Fruit fly (Drosophila melanogaster) whole organism, embryonic: Measurements from ENCODE around the gene CG15602.
A peak's percentile ranks its signal among the peaks of the same experiment; 100 is the strongest.

ENCODE experiments used
- BtbVII ChIP-seq: fragments of 200-800 bp; sonication (Bioruptor generic); optimal IDR thresholded peaks from 3 replicates; lab custom pipeline; 2017; ENCODE audit warnings: missing biosample characterization, mild to moderate bottlenecking, missing genetic modification characterization
- CG10267 ChIP-seq: fragments of 200-800 bp; sonication (Bioruptor generic); optimal IDR thresholded peaks from 2 replicates; lab custom pipeline; 2018; ENCODE audit warnings: missing biosample characterization, mild to moderate bottlenecking, missing genetic modification characterization, moderate library complexity
- CG10462 ChIP-seq: fragments of 200-800 bp; sonication (Bioruptor generic); optimal IDR thresholded peaks from 2 replicates; lab custom pipeline; 2016; ENCODE audit warnings: missing biosample characterization, missing genetic modification characterization
- CG12219 ChIP-seq: fragments of 200-800 bp; sonication (Bioruptor generic); optimal IDR thresholded peaks from 3 replicates; lab custom pipeline; 2018; ENCODE audit warnings: missing biosample characterization, mild to moderate bottlenecking, missing genetic modification characterization
- CG14441 ChIP-seq: fragments of 200-800 bp; sonication (Bioruptor generic); IDR thresholded peaks from 2 replicates; pipeline ENCODE4 v1.3.6; 2022; ENCODE audit warnings: missing biosample characterization, missing genetic modification characterization
- CG15514 ChIP-seq: fragments of 200-800 bp; sonication (Bioruptor generic); optimal IDR thresholded peaks from 3 replicates; lab custom pipeline; 2017; ENCODE audit warnings: missing biosample characterization, missing genetic modification characterization, mild to moderate bottlenecking, moderate library complexity, missing genetic modification reagents
- CG15696 ChIP-seq: fragments of 200-800 bp; sonication (Bioruptor generic); optimal IDR thresholded peaks from 2 replicates; lab custom pipeline; 2019; ENCODE audit warnings: missing biosample characterization, mild to moderate bottlenecking, missing genetic modification characterization, moderate library complexity
- CG1647 ChIP-seq: fragments of 200-800 bp; sonication (Bioruptor generic); optimal IDR thresholded peaks from 3 replicates; lab custom pipeline; 2016; ENCODE audit warnings: missing biosample characterization, missing genetic modification characterization
- CG17829 ChIP-seq: fragments of 200-800 bp; optimal IDR thresholded peaks from 2 replicates; lab custom pipeline; 2019; ENCODE audit warnings: missing biosample characterization, mild to moderate bottlenecking, missing genetic modification characterization, moderate library complexity
- CG2199 ChIP-seq: fragments of 200-800 bp; sonication (Bioruptor generic); IDR thresholded peaks from 3 replicates; pipeline ENCODE4 v1.3.6; 2022; ENCODE audit warnings: missing biosample characterization, missing genetic modification characterization
- CG31224 ChIP-seq: fragments of 200-800 bp; sonication (Bioruptor generic); IDR thresholded peaks from 2 replicates; pipeline ENCODE4 v1.3.6; 2022; ENCODE audit warnings: missing biosample characterization, missing genetic modification characterization
- CG4360 ChIP-seq: fragments of 200-800 bp; sonication (Bioruptor generic); IDR thresholded peaks from 2 replicates; pipeline ENCODE4 v1.3.6; 2022; ENCODE audit warnings: missing biosample characterization, missing genetic modification characterization
- CG4617 ChIP-seq: fragments of 200-800 bp; sonication (Bioruptor generic); optimal IDR thresholded peaks from 3 replicates; lab custom pipeline; 2016; ENCODE audit warnings: missing biosample characterization, missing genetic modification characterization, borderline replicate concordance
- CG5245 ChIP-seq: fragments of 200-800 bp; sonication (Bioruptor generic); optimal IDR thresholded peaks from 3 replicates; lab custom pipeline; 2016; ENCODE audit warnings: missing biosample characterization, missing genetic modification characterization
- CG6175 ChIP-seq: fragments of 200-800 bp; sonication (Bioruptor generic); IDR thresholded peaks from 3 replicates; pipeline ENCODE4 v1.3.6; 2022; ENCODE audit warnings: missing biosample characterization, missing genetic modification characterization
- CG6654 ChIP-seq: fragments of 200-800 bp; sonication (Bioruptor generic); optimal IDR thresholded peaks from 2 replicates; lab custom pipeline; 2017; ENCODE audit warnings: missing biosample characterization, mild to moderate bottlenecking, missing genetic modification characterization
- CG8290 ChIP-seq, 3 experiments: fragments of 200-800 bp; sonication (Bioruptor generic); optimal IDR thresholded peaks; 2 replicates each; lab custom pipeline; 2016 to 2019; ENCODE audit warnings: missing biosample characterization in 3 of 3, missing genetic modification characterization in 3 of 3, mild to moderate bottlenecking in 2 of 3, moderate library complexity in 1 of 3
- CG8359 ChIP-seq: fragments of 200-800 bp; sonication (Bioruptor generic); optimal IDR thresholded peaks from 2 replicates; lab custom pipeline; 2017; ENCODE audit warnings: missing biosample characterization, mild to moderate bottlenecking, missing genetic modification characterization, borderline replicate concordance
- CHES-1-like ChIP-seq: fragments of 200-800 bp; sonication (Bioruptor generic); optimal IDR thresholded peaks from 2 replicates; lab custom pipeline; 2016; ENCODE audit warnings: missing biosample characterization, missing genetic modification characterization
- Dip3 ChIP-seq: fragments of 200-800 bp; sonication (Bioruptor generic); optimal IDR thresholded peaks from 3 replicates; lab custom pipeline; 2016; ENCODE audit warnings: missing biosample characterization, missing genetic modification characterization
- Doc2 ChIP-seq: fragments of 200-800 bp; sonication (Bioruptor generic); IDR thresholded peaks from 2 replicates; pipeline ENCODE4 v1.3.6; 2022; ENCODE audit warnings: missing biosample characterization, missing genetic modification characterization
- Fer1 ChIP-seq: fragments of 200-800 bp; sonication (Bioruptor generic); optimal IDR thresholded peaks from 2 replicates; lab custom pipeline; 2017; ENCODE audit warnings: missing biosample characterization, mild to moderate bottlenecking, missing genetic modification characterization
- Fer2 ChIP-seq: fragments of 200-800 bp; sonication (Bioruptor generic); optimal IDR thresholded peaks from 2 replicates; lab custom pipeline; 2018; ENCODE audit warnings: missing biosample characterization, mild to moderate bottlenecking, missing genetic modification characterization, moderate library complexity
- Gsc ChIP-seq: fragments of 200-800 bp; sonication (Bioruptor generic); IDR thresholded peaks from 2 replicates; pipeline ENCODE4 v1.3.6; 2022; ENCODE audit warnings: missing biosample characterization, missing genetic modification characterization
- Max ChIP-seq: fragments of 200-800 bp; sonication (Bioruptor generic); optimal IDR thresholded peaks from 2 replicates; lab custom pipeline; 2016; ENCODE audit warnings: missing biosample characterization, mild to moderate bottlenecking, missing genetic modification characterization
- Med ChIP-seq: fragments of 200-800 bp; sonication (Bioruptor generic); peaks from one replicate; lab custom pipeline; 2016; ENCODE audit warnings: missing biosample characterization, missing genetic modification characterization, mild to moderate bottlenecking, inconsistent platforms, moderate library complexity
- Scr ChIP-seq: fragments of 200-800 bp; sonication (Bioruptor generic); IDR thresholded peaks from 2 replicates; pipeline ENCODE4 v1.3.6; 2022; ENCODE audit warnings: missing biosample characterization, missing genetic modification characterization; ENCODE audit not compliant: partially characterized antibody
- Stat92E ChIP-seq, 3 experiments: fragments of >200 bp in 2 of 3; fragments of 200-800 bp in 1 of 3; sonication (Bioruptor generic) in 1 of 3; optimal IDR thresholded peaks; 2 replicates each; lab custom pipeline; 2017 to 2019; ENCODE audit warnings: missing biosample characterization in 3 of 3, missing genetic modification characterization in 3 of 3, mild to moderate bottlenecking in 1 of 3, moderate library complexity in 1 of 3
- Xbp1 ChIP-seq: fragments of 200-800 bp; sonication (Bioruptor generic); optimal IDR thresholded peaks from 3 replicates; lab custom pipeline; 2016; ENCODE audit warnings: missing biosample characterization, mild to moderate bottlenecking, missing genetic modification characterization
- al ChIP-seq: fragments of 200-800 bp; sonication (Bioruptor generic); IDR thresholded peaks from 2 replicates; pipeline ENCODE4 v1.3.6; 2022; ENCODE audit warnings: missing biosample characterization, missing genetic modification characterization
- bsh ChIP-seq, 2 experiments: fragments of 200-800 bp; sonication (Bioruptor generic); optimal IDR thresholded peaks; 2 replicates each; lab custom pipeline; 2017 to 2018; ENCODE audit warnings: mild to moderate bottlenecking in 2 of 2, missing biosample characterization in 2 of 2, missing genetic modification characterization in 2 of 2, moderate library complexity in 1 of 2
- btn ChIP-seq: fragments of 200-800 bp; sonication (Bioruptor generic); optimal IDR thresholded peaks from 2 replicates; lab custom pipeline; 2016; ENCODE audit warnings: missing biosample characterization, missing genetic modification characterization
- caup ChIP-seq: fragments of 200-800 bp; sonication (Bioruptor generic); optimal IDR thresholded peaks from 3 replicates; lab custom pipeline; 2017; ENCODE audit warnings: missing biosample characterization, mild to moderate bottlenecking, missing genetic modification characterization, moderate library complexity; ENCODE audit not compliant: severe bottlenecking
- en ChIP-seq: fragments of 200-800 bp; sonication (Bioruptor generic); optimal IDR thresholded peaks from 2 replicates; lab custom pipeline; 2016; ENCODE audit warnings: missing biosample characterization, missing genetic modification characterization
- ewg ChIP-seq: fragments of 200-800 bp; sonication (Bioruptor generic); optimal IDR thresholded peaks from 3 replicates; lab custom pipeline; 2017; ENCODE audit warnings: mild to moderate bottlenecking, missing biosample characterization, missing genetic modification reagents, missing genetic modification characterization
- fd96Cb ChIP-seq: fragments of 200-800 bp; sonication (Bioruptor generic); optimal IDR thresholded peaks from 2 replicates; lab custom pipeline; 2018; ENCODE audit warnings: missing biosample characterization, mild to moderate bottlenecking, missing genetic modification characterization, moderate library complexity
- fru ChIP-seq: fragments of >200 bp; optimal IDR thresholded peaks from 2 replicates; lab custom pipeline; 2017
- gce ChIP-seq: fragments of 200-800 bp; sonication (Bioruptor generic); IDR thresholded peaks from 3 replicates; pipeline ENCODE4 v1.3.6; 2022; ENCODE audit warnings: missing biosample characterization, missing genetic modification characterization
- gcm ChIP-seq: fragments of 200-800 bp; sonication (Bioruptor generic); optimal IDR thresholded peaks from 2 replicates; lab custom pipeline; 2019; ENCODE audit warnings: missing biosample characterization, mild to moderate bottlenecking, missing genetic modification characterization, moderate library complexity
- gfzf ChIP-seq: fragments of 200-800 bp; sonication (Bioruptor generic); optimal IDR thresholded peaks from 2 replicates; lab custom pipeline; 2016; ENCODE audit warnings: missing biosample characterization, mild to moderate bottlenecking, missing genetic modification characterization, moderate library complexity
- nmo ChIP-seq: fragments of 200-800 bp; sonication (Bioruptor generic); optimal IDR thresholded peaks from 2 replicates; lab custom pipeline; 2018; ENCODE audit warnings: missing biosample characterization, mild to moderate bottlenecking, missing genetic modification characterization, moderate library complexity
- otp ChIP-seq: fragments of 200-800 bp; sonication (Bioruptor generic); IDR thresholded peaks from 3 replicates; pipeline ENCODE4, ENCODE4 v1.3.6; 2022; ENCODE audit warnings: missing biosample characterization, missing genetic modification characterization
- p53 ChIP-seq: fragments of 200-800 bp; sonication (Bioruptor generic); optimal IDR thresholded peaks from 2 replicates; lab custom pipeline; 2016; ENCODE audit warnings: missing biosample characterization, missing genetic modification characterization
- peb ChIP-seq: fragments of 200-800 bp; sonication (Bioruptor generic); IDR thresholded peaks from 2 replicates; pipeline ENCODE4 v1.3.6; 2022; ENCODE audit warnings: missing biosample characterization, missing genetic modification characterization
- pzg ChIP-seq: fragments of 200-800 bp; sonication (Bioruptor generic); optimal IDR thresholded peaks from 3 replicates; lab custom pipeline; 2018; ENCODE audit warnings: missing biosample characterization, mild to moderate bottlenecking, missing genetic modification characterization, moderate library complexity
- sens ChIP-seq: fragments of 200-800 bp; sonication (Bioruptor generic); peaks from one replicate; lab custom pipeline; 2016; ENCODE audit warnings: missing biosample characterization, missing genetic modification characterization
- sens-2 ChIP-seq: fragments of 200-800 bp; sonication (Bioruptor generic); IDR thresholded peaks from 2 replicates; pipeline ENCODE4 v1.3.6; 2022; ENCODE audit warnings: missing biosample characterization, missing genetic modification characterization
- slou ChIP-seq: fragments of 200-800 bp; sonication (Bioruptor generic); optimal IDR thresholded peaks from 3 replicates; lab custom pipeline; 2016; ENCODE audit warnings: missing biosample characterization, missing genetic modification characterization
- slp2 ChIP-seq: fragments of 200-800 bp; sonication (Bioruptor generic); optimal IDR thresholded peaks from 2 replicates; lab custom pipeline; 2016; ENCODE audit warnings: missing biosample characterization, missing genetic modification characterization
- sob ChIP-seq: fragments of 200-800 bp; sonication (Bioruptor generic); IDR thresholded peaks from 2 replicates; pipeline ENCODE4 v1.3.6; 2022; ENCODE audit warnings: missing biosample characterization, missing genetic modification characterization
- zf30C ChIP-seq: fragments of 200-800 bp; sonication (Bioruptor generic); optimal IDR thresholded peaks from 3 replicates; lab custom pipeline; 2018; ENCODE audit warnings: missing biosample characterization, mild to moderate bottlenecking, missing genetic modification characterization

Gene CG15602

DNA sequence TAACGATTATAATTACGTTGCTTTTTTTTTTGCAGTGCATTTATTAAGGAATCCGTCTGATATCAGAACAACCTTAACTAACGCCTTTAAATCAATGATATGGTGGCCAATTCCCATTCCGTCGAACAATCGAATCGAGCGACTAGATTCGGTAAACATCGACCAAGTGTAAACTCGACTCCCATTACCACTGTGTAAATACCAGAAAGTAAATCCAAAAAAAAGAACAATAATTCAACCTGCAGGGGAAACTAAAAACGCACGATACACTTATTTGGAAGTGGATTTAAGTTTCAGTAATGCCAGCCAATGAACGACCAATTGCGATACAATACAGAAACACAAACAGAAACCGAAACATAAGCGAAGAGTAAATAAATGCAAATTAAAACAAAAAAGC is 6.3 kb downstream of the CG15602 start (continued):
- no peak for TF ChIP-seq Doc2
- TF ChIP-seq gce (GFP tag; lab: Robert Waterston, UW): no peak
- TF ChIP-seq gfzf: no peak
- TF ChIP-seq bsh (GFP tag; optimal IDR thresholded peaks at IDR 0.05; lab: Kevin White, UChicago): no peak
- no peak for TF ChIP-seq p53 (GFP tag; lab: Kevin White, UChicago)
- TF ChIP-seq gcm (GFP tag; lab: Kevin White, UChicago): no peak
- peak; percentile 17 for TF ChIP-seq BtbVII (GFP tag; lab: Kevin White, UChicago)
- no peak for TF ChIP-seq nmo (GFP tag; lab: Kevin White, UChicago)
- TF ChIP-seq Fer1: peak; percentile 21
- peak; percentile 3 for TF ChIP-seq CG15514 (GFP tag; lab: Kevin White, UChicago)
- no peak for TF ChIP-seq Gsc (GFP tag; lab: Robert Waterston, UW)
- no peak for TF ChIP-seq btn (GFP tag; lab: Kevin White, UChicago)
- TF ChIP-seq otp (GFP tag; lab: Robert Waterston, UW): no peak
- no peak for TF ChIP-seq CG12219
- no peak for TF ChIP-seq al (GFP tag; lab: Robert Waterston, UW)
- TF ChIP-seq peb (GFP tag; lab: Robert Waterston, UW): no peak
- TF ChIP-seq sens-2 (GFP tag; lab: Robert Waterston, UW): no peak
- TF ChIP-seq fru (lab: Kevin White, UChicago): no peak
- no peak for TF ChIP-seq CG2199 (GFP tag; lab: Robert Waterston, UW)
- TF ChIP-seq CG4617 (GFP tag; lab: Kevin White, UChicago): no peak
- TF ChIP-seq zf30C (GFP tag; lab: Kevin White, UChicago): no peak
- no peak for TF ChIP-seq CG15696 (tag; lab: Kevin White, UChicago)
- no peak for TF ChIP-seq Dip3 (GFP tag; lab: Kevin White, UChicago)
- no peak for TF ChIP-seq ewg (GFP tag; lab: Kevin White, UChicago)
- no peak for TF ChIP-seq CG14441
- TF ChIP-seq slp2: no peak
- TF ChIP-seq CG8290 (GFP tag; optimal IDR thresholded peaks at IDR 0.05; lab: Kevin White, UChicago): no peak
- peak in 1 of 2 experiments; percentile 45 for TF ChIP-seq CG8290 (tag; optimal IDR thresholded peaks at IDR 0.05; lab: Kevin White, UChicago)
- no peak for TF ChIP-seq Fer2 (tag; lab: Kevin White, UChicago)
- TF ChIP-seq CG31224 (GFP tag; lab: Robert Waterston, UW): no peak
- no peak for TF ChIP-seq fd96Cb (tag; lab: Kevin White, UChicago)
- no peak for TF ChIP-seq CG6175 (GFP tag; lab: Robert Waterston, UW)
- TF ChIP-seq CHES-1-like: no peak
- TF ChIP-seq CG6654 (GFP tag; lab: Kevin White, UChicago): no peak
- TF ChIP-seq CG10462: no peak
- peak; percentile 61 for TF ChIP-seq sens
- TF ChIP-seq sob: peak; percentile 25; the same call in 1 of the 2 replicates
- no peak for TF ChIP-seq Xbp1 (GFP tag; lab: Kevin White, UChicago)
- no peak for TF ChIP-seq Stat92E (GFP tag; optimal IDR thresholded peaks at IDR 0.05; lab: Kevin White, UChicago)
- TF ChIP-seq Scr (GFP tag; lab: Robert Waterston, UW): no peak
- TF ChIP-seq CG4360 (GFP tag; lab: Robert Waterston, UW): no peak
- peak; percentile 34 for TF ChIP-seq caup (GFP tag; lab: Kevin White, UChicago)
- TF ChIP-seq Med: peak; percentile 69
- no peak for TF ChIP-seq CG5245 (GFP tag; lab: Kevin White, UChicago)
- no peak for TF ChIP-seq pzg
- TF ChIP-seq Max (GFP tag; lab: Kevin White, UChicago): no peak
- TF ChIP-seq CG1647 (GFP tag; lab: Kevin White, UChicago): no peak
- TF ChIP-seq CG8359 (GFP tag; lab: Kevin White, UChicago): no peak
- TF ChIP-seq CG17829 (tag; lab: Kevin White, UChicago): no peak
- no peak for TF ChIP-seq en (GFP tag; lab: Kevin White, UChicago)
- no peak for TF ChIP-seq slou (GFP tag; lab: Kevin White, UChicago)
- no peak for TF ChIP-seq CG10267 (tag; lab: Kevin White, UChicago)
